Fruit fly (Drosophila melanogaster) whole organism, prepupa: Measurements from ENCODE around the gene CG14247.

ENCODE experiments used
- CG11902 ChIP-seq: fragments of 200-800 bp; sonication (Bioruptor generic); optimal IDR thresholded peaks from 3 replicates; lab custom pipeline; 2016; ENCODE audit warnings: missing biosample characterization, missing genetic modification characterization
- CG34406 ChIP-seq: fragments of 200-800 bp; sonication (Bioruptor generic); optimal IDR thresholded peaks from 3 replicates; lab custom pipeline; 2016; ENCODE audit warnings: missing biosample characterization, missing genetic modification characterization
- CG4318 ChIP-seq: fragments of 200-800 bp; sonication (Bioruptor generic); optimal IDR thresholded peaks from 3 replicates; lab custom pipeline; 2017; ENCODE audit warnings: missing biosample characterization, mild to moderate bottlenecking, missing genetic modification characterization
- Hr38 ChIP-seq: sonication (Bioruptor generic); optimal IDR thresholded peaks from 2 replicates; lab custom pipeline; 2016; ENCODE audit warnings: missing biosample characterization, missing genetic modification characterization
- Met ChIP-seq: fragments of 200-800 bp; sonication (Bioruptor generic); optimal IDR thresholded peaks from 3 replicates; lab custom pipeline; 2016; ENCODE audit warnings: missing biosample characterization, missing genetic modification characterization
- fd59A ChIP-seq: fragments of 200-800 bp; sonication (Bioruptor generic); optimal IDR thresholded peaks from 2 replicates; lab custom pipeline; 2017; ENCODE audit warnings: missing biosample characterization, mild to moderate bottlenecking, missing genetic modification characterization, missing genetic modification reagents

- no peak for TF ChIP-seq Met (GFP tag; lab: Kevin White, UChicago)
- no peak for TF ChIP-seq CG11902 (GFP tag; lab: Kevin White, UChicago)
- TF ChIP-seq Hr38 (GFP tag; lab: Kevin White, UChicago): no peak
- TF ChIP-seq CG4318: no peak
- no peak for TF ChIP-seq fd59A (GFP tag; lab: Kevin White, UChicago)
- no peak for TF ChIP-seq CG34406
Observed at dm6 chr3R:26690197-26690596, 47.2 kb upstream of the CG14247 start.
